Fruit fly (Drosophila melanogaster) whole organism, wandering third instar larva: ENCODE measurements around the gene CG43999.

Experiments used
- CrebA ChIP-seq: fragments of 200-800 bp; sonication (Bioruptor generic); optimal IDR thresholded peaks from 2 replicates; lab custom pipeline; 2016; ENCODE audit warnings: missing biosample characterization, mild to moderate bottlenecking, missing genetic modification characterization, borderline replicate concordance
- Hr78 ChIP-seq: fragments of >200 bp; optimal IDR thresholded peaks from 2 replicates; lab custom pipeline; 2017; ENCODE audit warnings: missing biosample characterization, missing genetic modification characterization
- Vsx2 ChIP-seq: fragments of 200-300, 225-300 bp; sonication (Bioruptor generic); optimal IDR thresholded peaks from 2 replicates; lab custom pipeline; 2018; ENCODE audit warnings: missing biosample characterization, missing genetic modification characterization; ENCODE audit not compliant: partially characterized antibody
- br ChIP-seq: fragments of 200-800 bp; sonication (Bioruptor generic); optimal IDR thresholded peaks from 2 replicates; lab custom pipeline; 2016; ENCODE audit warnings: missing biosample characterization, missing genetic modification characterization
- fru ChIP-seq: fragments of 200-800 bp; sonication (Bioruptor generic); optimal IDR thresholded peaks from 3 replicates; lab custom pipeline; 2016; ENCODE audit warnings: missing biosample characterization, mild to moderate bottlenecking, missing genetic modification characterization
- pan ChIP-seq: fragments of >200 bp; optimal IDR thresholded peaks from 2 replicates; lab custom pipeline; 2017
- psq ChIP-seq: fragments of 200-800 bp; sonication (Bioruptor generic); optimal IDR thresholded peaks from 3 replicates; lab custom pipeline; 2017; ENCODE audit warnings: missing biosample characterization, mild to moderate bottlenecking, missing genetic modification characterization, moderate library complexity
- usp ChIP-seq: fragments of >200 bp; optimal IDR thresholded peaks from 2 replicates; lab custom pipeline; 2017; ENCODE audit warnings: missing biosample characterization, missing genetic modification characterization

- TF ChIP-seq pan (lab: Kevin White, UChicago): no peak
- TF ChIP-seq psq (GFP tag; lab: Kevin White, UChicago): no peak
- no peak for TF ChIP-seq usp (GFP tag; lab: Kevin White, UChicago)
- no peak for TF ChIP-seq fru (GFP tag; lab: Kevin White, UChicago)
- no peak for TF ChIP-seq Vsx2
- TF ChIP-seq CrebA: no peak
- no peak for TF ChIP-seq br
- TF ChIP-seq Hr78 (GFP tag; lab: Kevin White, UChicago): no peak
Observed at dm6 chr3R:23948324-23948465, 19.4 kb upstream of the CG43999 start, which contains the start of gene CG12268.
